Fruit fly (Drosophila melanogaster): Measurements from ENCODE around the gene bard.

- TF ChIP-seq Ets98B (GFP tag; IDR thresholded peaks at IDR 0.05) = no peak
- TF ChIP-seq D1 (tag; optimal IDR thresholded peaks at IDR 0.05) = no peak
- no peak for TF ChIP-seq CG8301 (tag; optimal IDR thresholded peaks at IDR 0.05)
- TF ChIP-seq Pif1B (GFP tag; optimal IDR thresholded peaks at IDR 0.05) = no peak
- TF ChIP-seq CG10348 (GFP tag; IDR thresholded peaks at IDR 0.05) = no peak
- TF ChIP-seq CG32121 (GFP tag; IDR thresholded peaks at IDR 0.05) = no peak
- no peak for TF ChIP-seq fd96Ca (GFP tag; IDR thresholded peaks at IDR 0.05)
These were observed 2.4 kb downstream of the bard start for dm6 chr3R:18083297-18083696.

Measured in whole organism, pupa.